Worm (Caenorhabditis elegans) whole organism, L4/young adult: ENCODE measurements around the gene Y49E10.27.

Source experiments
- W03F9.2 ChIP-seq: fragments of 150-350 bp; optimal IDR thresholded peaks from 2 replicates; lab custom pipeline; 2014; ENCODE audit warnings: missing biosample characterization, missing genetic modification characterization
- dao-5 ChIP-seq: sonication (generic microtip); optimal IDR thresholded peaks from 2 replicates; lab custom pipeline; 2016; ENCODE audit warnings: missing genotype, missing genetic modification characterization, moderate library complexity, missing compliant biosample characterization
- him-1 ChIP-seq: sonication (generic microtip); optimal IDR thresholded peaks from 2 replicates; lab custom pipeline; 2016; ENCODE audit warnings: missing genotype, missing genetic modification reagents, missing genetic modification characterization, missing compliant biosample characterization

ce11 chrIII:12437020-12437419 lies 2.8 kb downstream of the Y49E10.27 start:
- no peak for TF ChIP-seq him-1 (tag; lab: Kevin White, UChicago)
- TF ChIP-seq dao-5 (tag; lab: Kevin White, UChicago), result no peak
- no peak for TF ChIP-seq W03F9.2
